Worm (Caenorhabditis elegans) whole organism, L4 larva: ENCODE results near the gene nlp-51.

Experiments used
- D1046.2 ChIP-seq: fragments of 200-800 bp; sonication (Bioruptor generic); IDR thresholded peaks from 2 replicates; pipeline ENCODE4 v1.3.6; 2022; ENCODE audit warnings: missing genetic modification characterization, missing compliant biosample characterization
- F26F4.8 ChIP-seq: fragments of 200-800 bp; sonication (Bioruptor generic); conservative IDR thresholded peaks from 2 replicates; pipeline ENCODE4 v1.3.6; 2022; ENCODE audit warnings: missing genetic modification characterization, missing compliant biosample characterization
- F49E8.2 ChIP-seq: sonication (generic microtip); optimal IDR thresholded peaks from 2 replicates; lab custom pipeline; 2016; ENCODE audit warnings: missing compliant biosample characterization, mild to moderate bottlenecking, missing genetic modification characterization, borderline replicate concordance
- Y105C5A.15 ChIP-seq: fragments of 200-800 bp; sonication (Bioruptor generic); IDR thresholded peaks from 2 replicates; pipeline ENCODE4 v1.3.6; 2022; ENCODE audit warnings: missing genetic modification characterization, missing compliant biosample characterization
- Y5F2A.4 ChIP-seq: fragments of 200-800 bp; sonication (Bioruptor generic); optimal IDR thresholded peaks from 2 replicates; lab custom pipeline; 2018; ENCODE audit warnings: mild to moderate bottlenecking, missing genetic modification characterization, missing compliant biosample characterization
- ZK337.2 ChIP-seq: fragments of 200-800 bp; sonication (Bioruptor generic); IDR thresholded peaks from 2 replicates; pipeline ENCODE4 v1.3.6; 2022; ENCODE audit warnings: missing genetic modification reagents, missing genetic modification characterization, missing compliant biosample characterization
- aha-1 ChIP-seq: fragments of 150-350 bp; peaks from one replicate; lab custom pipeline; 2014; ENCODE audit warnings: missing biosample characterization, missing genetic modification characterization
- ceh-20 ChIP-seq: fragments of 200-800 bp; sonication (Bioruptor generic); IDR thresholded peaks from 2 replicates; pipeline ENCODE4 v1.3.6; 2022; ENCODE audit warnings: missing genetic modification reagents, missing genetic modification characterization, missing compliant biosample characterization
- ceh-32 ChIP-seq: sonication (generic microtip); optimal IDR thresholded peaks from 2 replicates; lab custom pipeline; 2016; ENCODE audit warnings: mild to moderate bottlenecking, missing genetic modification characterization, missing compliant biosample characterization; ENCODE audit not compliant: poor library complexity
- daf-12 ChIP-seq: fragments of 150-350 bp; optimal IDR thresholded peaks from 2 replicates; lab custom pipeline; 2014; ENCODE audit warnings: missing biosample characterization, missing genetic modification reagents, missing genetic modification characterization
- daf-16 ChIP-seq, 3 experiments: sonication (generic microtip); optimal IDR thresholded peaks; 2 replicates each; lab custom pipeline; 2016 to 2017; ENCODE audit warnings: missing genetic modification characterization in 3 of 3, missing genetic modification reagents in 3 of 3, mild to moderate bottlenecking in 2 of 3, missing compliant biosample characterization in 2 of 3, missing biosample characterization in 1 of 3, moderate library complexity in 1 of 3
- daf-19 ChIP-seq: fragments of 200-800 bp; sonication (Bioruptor generic); conservative IDR thresholded peaks from 2 replicates; pipeline ENCODE4 v1.3.6; 2022; ENCODE audit warnings: missing genetic modification characterization, missing compliant biosample characterization
- daf-8 ChIP-seq: fragments of 200-800 bp; sonication (Bioruptor generic); IDR thresholded peaks from 2 replicates; pipeline ENCODE4 v1.3.6; 2022; ENCODE audit warnings: missing genetic modification characterization, missing compliant biosample characterization
- dmd-8 ChIP-seq: fragments of 200-800 bp; sonication (Bioruptor generic); IDR thresholded peaks from 2 replicates; pipeline ENCODE4 v1.3.6; 2022; ENCODE audit warnings: missing genetic modification characterization, missing compliant biosample characterization
- dmd-9 ChIP-seq: fragments of 200-800 bp; sonication (Bioruptor generic); IDR thresholded peaks from 2 replicates; pipeline ENCODE4 v1.3.6; 2022; ENCODE audit warnings: missing genetic modification reagents, missing genetic modification characterization, missing compliant biosample characterization
- fkh-10 ChIP-seq: fragments of 150-350 bp; optimal IDR thresholded peaks from 2 replicates; lab custom pipeline; 2014; ENCODE audit warnings: missing biosample characterization, missing genetic modification reagents, missing genetic modification characterization
- hif-1 ChIP-seq, 2 experiments: sonication (generic microtip); optimal IDR thresholded peaks; 2 replicates each; lab custom pipeline; 2016 to 2017; ENCODE audit warnings: missing compliant biosample characterization in 2 of 2, missing genetic modification characterization in 2 of 2, missing genetic modification reagents in 2 of 2, missing genotype in 2 of 2, mild to moderate bottlenecking in 1 of 2
- jun-1 ChIP-seq: fragments of 150-350 bp; optimal IDR thresholded peaks from 2 replicates; lab custom pipeline; 2014; ENCODE audit warnings: missing biosample characterization, missing genetic modification reagents, missing genetic modification characterization
- lin-1 ChIP-seq: fragments of 200-800 bp; sonication (Bioruptor generic); IDR thresholded peaks from 2 replicates; pipeline ENCODE4 v1.3.6; 2022; ENCODE audit warnings: missing genetic modification reagents, missing genetic modification characterization, missing compliant biosample characterization
- lin-39 ChIP-seq: fragments of 150-350 bp; optimal IDR thresholded peaks from 2 replicates; lab custom pipeline; 2014; ENCODE audit warnings: missing biosample characterization, missing genetic modification reagents, missing genetic modification characterization
- lsy-2 ChIP-seq, 2 experiments: fragments of 150-350 bp in 1 of 2; sonication (generic microtip) in 1 of 2; optimal IDR thresholded peaks; 2 replicates each; lab custom pipeline; 2014 to 2017; ENCODE audit warnings: missing biosample characterization in 2 of 2, missing genetic modification characterization in 2 of 2
- madf-9 ChIP-seq: fragments of 200-800 bp; sonication (Bioruptor generic); conservative IDR thresholded peaks from 2 replicates; pipeline ENCODE4 v1.3.6; 2022; ENCODE audit warnings: missing genetic modification reagents, missing genetic modification characterization, missing compliant biosample characterization
- mdt-29 ChIP-seq: fragments of 200-800 bp; sonication (Bioruptor generic); IDR thresholded peaks from 2 replicates; pipeline ENCODE4 v1.3.6; 2022; ENCODE audit warnings: missing genetic modification reagents, missing genetic modification characterization, missing compliant biosample characterization
- mep-1 ChIP-seq: fragments of 150-350 bp; sonication (generic microtip); optimal IDR thresholded peaks from 3 replicates; lab custom pipeline; 2014; ENCODE audit warnings: missing biosample characterization, missing genetic modification characterization
- nhr-102 ChIP-seq: sonication (generic microtip); optimal IDR thresholded peaks from 2 replicates; lab custom pipeline; 2016; ENCODE audit warnings: mild to moderate bottlenecking, missing genetic modification characterization, moderate library complexity, missing compliant biosample characterization
- nhr-25 ChIP-seq: sonication (generic microtip); optimal IDR thresholded peaks from 2 replicates; lab custom pipeline; 2017; ENCODE audit warnings: missing genetic modification characterization, mild to moderate bottlenecking, missing compliant biosample characterization, antibody characterized with exemption, moderate library complexity, borderline replicate concordance; ENCODE audit not compliant: insufficient read depth
- nhr-28 ChIP-seq: fragments of 150-350 bp; optimal IDR thresholded peaks from 2 replicates; lab custom pipeline; 2014; ENCODE audit warnings: missing biosample characterization, missing genetic modification characterization
- nhr-41 ChIP-seq: fragments of 200-800 bp; sonication (Bioruptor generic); IDR thresholded peaks from 2 replicates; pipeline ENCODE4 v1.3.6; 2022; ENCODE audit warnings: missing genetic modification reagents, missing genetic modification characterization, missing compliant biosample characterization
- pha-4 ChIP-seq, 2 experiments: fragments of 150-350 bp in 1 of 2; fragments of 200-800 bp in 1 of 2; sonication (Bioruptor generic) in 1 of 2; IDR thresholded peaks in 1 of 2; optimal IDR thresholded peaks in 1 of 2; 2 replicates each; pipeline versions ENCODE4 v1.3.6 to Lab custom; 2014 to 2022; ENCODE audit warnings: missing genetic modification characterization in 2 of 2, missing genetic modification reagents in 2 of 2, missing biosample characterization in 1 of 2, missing compliant biosample characterization in 1 of 2
- php-3 ChIP-seq: fragments of 200-800 bp; sonication (Bioruptor generic); IDR thresholded peaks from 2 replicates; pipeline ENCODE4 v1.3.6; 2022; ENCODE audit warnings: missing genetic modification reagents, missing genetic modification characterization, missing compliant biosample characterization
- saeg-2 ChIP-seq: fragments of 200-800 bp; sonication (Bioruptor generic); IDR thresholded peaks from 2 replicates; pipeline ENCODE4 v1.3.6; 2022; ENCODE audit warnings: missing genetic modification reagents, missing genetic modification characterization, missing compliant biosample characterization
- sdz-12 ChIP-seq: fragments of 200-800 bp; sonication (Bioruptor generic); optimal IDR thresholded peaks from 2 replicates; lab custom pipeline; 2018; ENCODE audit warnings: mild to moderate bottlenecking, missing genetic modification characterization, missing compliant biosample characterization
- set-16 ChIP-seq: fragments of 200-800 bp; sonication (Bioruptor generic); IDR thresholded peaks from 2 replicates; pipeline ENCODE4 v1.3.6; 2022; ENCODE audit warnings: missing genetic modification reagents, missing genetic modification characterization, missing compliant biosample characterization
- snpc-1.2 ChIP-seq: fragments of 200-800 bp; sonication (Bioruptor generic); IDR thresholded peaks from 2 replicates; pipeline ENCODE4 v1.3.6; 2022; ENCODE audit warnings: missing genetic modification reagents, missing genetic modification characterization, missing compliant biosample characterization
- tag-97 ChIP-seq: fragments of 200-800 bp; sonication (Bioruptor generic); IDR thresholded peaks from 2 replicates; pipeline ENCODE4 v1.3.6; 2022; ENCODE audit warnings: missing genetic modification characterization, missing compliant biosample characterization
- unc-62 ChIP-seq, 3 experiments: fragments of 150-350 bp in 1 of 3; sonication (generic microtip); optimal IDR thresholded peaks in 2 of 3; peaks in 1 of 3; 1 replicate in 1 of 3; 2 replicates in 2 of 3; lab custom pipeline; 2014 to 2017; ENCODE audit warnings: missing biosample characterization in 3 of 3, missing genetic modification characterization in 3 of 3, missing genetic modification reagents in 3 of 3, missing genotype in 1 of 3
- ztf-11 ChIP-seq: fragments of 150-350 bp; optimal IDR thresholded peaks from 2 replicates; lab custom pipeline; 2014; ENCODE audit warnings: missing biosample characterization, missing genetic modification characterization

nlp-51 gene

DNA sequence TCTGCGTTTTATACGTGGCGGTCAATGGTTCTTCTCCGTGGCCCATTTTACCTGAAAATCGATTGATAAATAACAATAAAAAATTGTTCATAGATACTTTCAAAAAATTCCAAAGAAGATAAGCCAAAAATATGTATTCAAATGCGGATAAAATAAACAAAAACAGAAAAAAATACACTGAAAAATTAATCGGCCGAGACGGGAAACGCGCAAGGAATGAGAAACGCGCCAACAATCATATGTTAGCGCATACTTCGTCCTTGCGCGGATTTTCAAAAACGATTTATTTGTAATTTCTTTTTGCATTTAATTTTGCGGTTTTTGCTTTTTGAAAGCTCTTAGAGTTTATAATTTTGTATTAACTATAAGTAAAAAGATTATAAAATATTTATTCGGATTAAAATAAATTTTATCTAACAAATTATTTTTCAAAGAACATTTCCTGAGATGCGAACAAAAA is 26.1 kb upstream of the nlp-51 start, which contains the start of gene nduf-11 (continued):
- TF ChIP-seq nhr-41 (GFP tag; lab: Robert Waterston, UW): no peak
- no peak for TF ChIP-seq sdz-12 (GFP tag; lab: Kevin White, UChicago)
- TF ChIP-seq F49E8.2: peak; percentile 41
- TF ChIP-seq snpc-1.2 (GFP tag; lab: Robert Waterston, UW): 0 out of 2 replicates have a peak, but pooled peaks have one; percentile 28
- no peak for TF ChIP-seq tag-97 (GFP tag; lab: Robert Waterston, UW)
- peak; percentile 29 for TF ChIP-seq fkh-10
- TF ChIP-seq mep-1 (tag; lab: Kevin White, UChicago): peak; percentile 89
- peak; percentile 89 for TF ChIP-seq nhr-102 (tag; lab: Kevin White, UChicago)
- peak; percentile 72 for TF ChIP-seq ceh-20 (GFP tag; lab: Robert Waterston, UW)
- TF ChIP-seq mdt-29: peak; percentile 29; the same call in 1 of the 2 replicates
- TF ChIP-seq aha-1 (tag; lab: Kevin White, UChicago): peak; percentile 96
- TF ChIP-seq, all 104 proteins: peak for 44

DNA sequence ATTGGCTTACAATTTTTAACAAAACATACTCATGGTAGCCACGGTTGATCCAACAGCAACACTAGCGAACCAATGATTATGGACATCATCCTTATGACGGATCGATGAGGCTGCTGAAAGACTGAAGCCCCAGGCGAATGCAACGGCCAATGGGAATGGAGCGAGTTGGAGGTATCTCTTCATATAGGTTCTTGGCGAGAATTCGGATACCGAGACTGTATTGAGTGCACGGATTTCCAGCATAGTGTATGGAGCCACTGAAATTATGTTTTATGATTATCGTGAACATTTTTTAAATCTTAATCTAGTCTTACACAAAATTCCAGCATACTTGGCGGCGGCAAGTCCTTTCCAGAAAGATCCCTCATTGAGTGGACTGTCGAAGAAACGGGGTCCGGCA is 25.1 kb upstream of the nlp-51 start:
- TF ChIP-seq aha-1 (tag; lab: Kevin White, UChicago) (peak; percentile 91), dmd-8 (GFP tag; lab: Robert Waterston, UW) (no peak)

DNA sequence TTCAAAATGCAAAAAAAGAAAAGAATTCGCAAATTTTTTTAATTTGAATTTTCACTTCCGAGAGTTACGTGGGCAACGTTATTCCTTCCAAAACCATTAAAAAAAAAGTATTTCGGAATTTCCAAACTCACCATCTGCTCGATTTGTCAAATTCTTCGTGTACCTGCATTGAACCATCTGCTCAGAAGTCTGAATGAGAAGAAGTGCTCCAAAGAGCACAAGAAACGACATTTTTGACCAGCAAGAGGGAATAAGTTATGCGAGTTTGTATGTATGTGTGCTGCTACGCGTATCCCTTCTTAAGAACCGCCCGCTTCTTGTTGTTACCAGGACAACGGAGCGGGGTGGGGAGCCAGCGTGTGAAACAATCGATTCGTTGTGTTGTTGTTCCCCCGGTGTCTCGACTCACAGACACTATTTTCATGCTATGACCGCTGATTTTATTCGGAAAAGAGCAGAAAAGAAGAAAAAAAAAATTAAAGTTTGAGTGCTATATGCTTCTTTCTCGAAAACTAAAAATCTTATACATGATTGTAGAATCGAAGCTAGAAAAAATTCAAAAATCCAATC is 23.9 kb upstream of the nlp-51 start, which contains the start of gene lgc-20:
TSS of gene lgc-20 (minus strand) at position 311 of the 570 bp plus-strand sequence.
- 0 out of 2 replicates have a peak, but pooled peaks have one; percentile 75 for TF ChIP-seq daf-19 (GFP tag; lab: Robert Waterston, UW)
- no peak for TF ChIP-seq D1046.2
- no peak for TF ChIP-seq ztf-11
- no peak for TF ChIP-seq mdt-29
- TF ChIP-seq jun-1 (tag; lab: Kevin White, UChicago): no peak
- TF ChIP-seq Y5F2A.4 (GFP tag; lab: Kevin White, UChicago): no peak
- no peak for TF ChIP-seq hif-1 (tag; optimal IDR thresholded peaks at IDR 0.05; lab: Kevin White, UChicago)
- no peak for TF ChIP-seq nhr-25 (tag; lab: Kevin White, UChicago)
- TF ChIP-seq lin-1: no peak
- TF ChIP-seq pha-4 (GFP tag; IDR thresholded peaks at IDR 0.05; lab: Robert Waterston, UW): no peak
- no peak for TF ChIP-seq pha-4 (tag; optimal IDR thresholded peaks at IDR 0.05; lab: Kevin White, UChicago)
- TF ChIP-seq daf-16 (GFP tag; optimal IDR thresholded peaks at IDR 0.05; lab: Kevin White, UChicago): no peak
- peak; percentile 20 for TF ChIP-seq daf-16 (tag; optimal IDR thresholded peaks at IDR 0.05; lab: Kevin White, UChicago)
- no peak for TF ChIP-seq ceh-32
- TF ChIP-seq php-3 (GFP tag; lab: Robert Waterston, UW): no peak
- TF ChIP-seq lin-39 (tag; lab: Kevin White, UChicago): no peak
- TF ChIP-seq set-16: no peak
- TF ChIP-seq madf-9 (GFP tag; lab: Robert Waterston, UW): no peak
- TF ChIP-seq unc-62 (GFP tag; optimal IDR thresholded peaks at IDR 0.05 in 1 of 2; lab: Kevin White, UChicago): peak in 1 of 2 experiments; percentile 51
- no peak for TF ChIP-seq unc-62 (tag; optimal IDR thresholded peaks at IDR 0.05; lab: Kevin White, UChicago)
- no peak for TF ChIP-seq lsy-2 (tag; optimal IDR thresholded peaks at IDR 0.05; lab: Kevin White, UChicago)
- TF ChIP-seq daf-8: no peak
- TF ChIP-seq Y105C5A.15 (GFP tag; lab: Robert Waterston, UW): no peak
- TF ChIP-seq nhr-41 (GFP tag; lab: Robert Waterston, UW): no peak
- no peak for TF ChIP-seq ZK337.2 (GFP tag; lab: Robert Waterston, UW)
- TF ChIP-seq dmd-8 (GFP tag; lab: Robert Waterston, UW): no peak
- no peak for TF ChIP-seq daf-12 (tag; lab: Kevin White, UChicago)
- no peak for TF ChIP-seq dmd-9 (GFP tag; lab: Robert Waterston, UW)
- no peak for TF ChIP-seq nhr-28 (tag; lab: Kevin White, UChicago)
- TF ChIP-seq F26F4.8 (GFP tag; lab: Robert Waterston, UW): no peak
- no peak for TF ChIP-seq saeg-2 (GFP tag; lab: Robert Waterston, UW)
- TF ChIP-seq aha-1 (tag; lab: Kevin White, UChicago): peak; percentile 37
